Worm (Caenorhabditis elegans): Measurements from ENCODE around the gene Y55H10A.2.

DNA sequence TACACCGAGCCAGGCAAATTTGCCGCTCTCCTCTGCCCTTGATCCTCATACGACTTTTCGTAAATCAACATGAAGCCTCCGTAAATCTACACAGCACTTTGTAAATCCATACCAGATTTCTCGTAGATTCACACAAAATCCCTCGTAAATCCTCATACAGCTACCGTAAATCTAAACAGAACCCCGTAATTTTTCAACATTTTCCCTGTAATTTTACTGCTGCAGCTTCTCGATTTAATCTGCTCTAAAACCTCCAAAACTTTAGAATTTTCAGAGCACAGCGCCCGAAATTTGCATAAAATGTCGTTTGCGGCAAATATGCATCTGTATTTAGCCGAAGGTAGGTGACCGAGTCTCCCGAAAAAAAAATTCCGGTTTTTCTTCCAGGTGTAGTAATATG is 8.6 kb upstream of the Y55H10A.2 start, which contains the start of gene F42A6.1:
- TF ChIP-seq him-1 (tag; optimal IDR thresholded peaks at IDR 0.05) (no peak), W03F9.2 (tag; optimal IDR thresholded peaks at IDR 0.05) (no peak)
